Worm (Caenorhabditis elegans) whole organism, young adult: ENCODE results near the gene rpc-1.

Source experiments
- athp-1 ChIP-seq: sonication (generic microtip); optimal IDR thresholded peaks from 2 replicates; lab custom pipeline; 2017; ENCODE audit warnings: mild to moderate bottlenecking, missing genetic modification characterization, missing compliant biosample characterization
- ceh-91 ChIP-seq: fragments of 200-800 bp; sonication (Bioruptor generic); IDR thresholded peaks from 2 replicates; pipeline ENCODE4 v1.3.6; 2022; ENCODE audit warnings: missing genetic modification reagents, missing genetic modification characterization, missing compliant biosample characterization
- dpl-1 ChIP-seq: fragments of 150-350 bp; optimal IDR thresholded peaks from 2 replicates; lab custom pipeline; 2014; ENCODE audit warnings: missing biosample characterization, missing genetic modification reagents, missing genetic modification characterization
- hlh-12 ChIP-seq: sonication (generic microtip); optimal IDR thresholded peaks from 2 replicates; lab custom pipeline; 2016; ENCODE audit warnings: missing genetic modification characterization, missing compliant biosample characterization
- nhr-90 ChIP-seq: sonication (generic microtip); optimal IDR thresholded peaks from 2 replicates; lab custom pipeline; 2016; ENCODE audit warnings: missing genotype, mild to moderate bottlenecking, missing genetic modification characterization, missing compliant biosample characterization
- unc-62 ChIP-seq: fragments of 150-350 bp; optimal IDR thresholded peaks from 2 replicates; lab custom pipeline; 2014; ENCODE audit warnings: missing biosample characterization, missing genetic modification reagents, missing genetic modification characterization

ce11 chrIV:7188030-7188429 is 22.5 kb upstream of the rpc-1 start, which contains the start of gene C42D4.13:
- no peak for TF ChIP-seq unc-62 (GFP tag; lab: Kevin White, UChicago)
- no peak for TF ChIP-seq athp-1 (tag; lab: Kevin White, UChicago)
- no peak for TF ChIP-seq hlh-12 (tag; lab: Kevin White, UChicago)
- no peak for TF ChIP-seq dpl-1 (GFP tag; lab: Kevin White, UChicago)
- TF ChIP-seq nhr-90 (tag; lab: Kevin White, UChicago): no peak
- TF ChIP-seq ceh-91 (GFP tag; lab: Robert Waterston, UW): no peak
